Worm (Caenorhabditis elegans) whole organism, late embryonic: ENCODE measurements around the gene aat-2.

ENCODE experiments used
- C38D4.7 ChIP-seq: fragments of 200-800 bp; sonication (Bioruptor generic); optimal IDR thresholded peaks from 2 replicates; lab custom pipeline; 2018; ENCODE audit warnings: mild to moderate bottlenecking, missing genetic modification characterization, moderate library complexity, missing compliant biosample characterization
- F13H6.1 ChIP-seq: sonication (generic microtip); optimal IDR thresholded peaks from 2 replicates; lab custom pipeline; 2016; ENCODE audit warnings: missing genetic modification characterization, missing compliant biosample characterization
- ama-1 ChIP-seq: fragments of 150-350 bp; optimal IDR thresholded peaks from 2 replicates; lab custom pipeline; 2014
- ceh-9 ChIP-seq: sonication (generic microtip); optimal IDR thresholded peaks from 2 replicates; lab custom pipeline; 2016; ENCODE audit warnings: mild to moderate bottlenecking, missing genetic modification characterization, inconsistent platforms, missing compliant biosample characterization
- dmd-4 ChIP-seq: sonication (generic microtip); optimal IDR thresholded peaks from 2 replicates; lab custom pipeline; 2016; ENCODE audit warnings: borderline replicate concordance, missing genetic modification characterization, missing compliant biosample characterization
- fkh-10 ChIP-seq: fragments of 150-350 bp; optimal IDR thresholded peaks from 2 replicates; lab custom pipeline; 2014; ENCODE audit warnings: missing biosample characterization, missing genetic modification reagents, missing genetic modification characterization
- unc-86 ChIP-seq: sonication (generic microtip); optimal IDR thresholded peaks from 2 replicates; lab custom pipeline; 2016; ENCODE audit warnings: missing genetic modification characterization, missing compliant biosample characterization

ce11 chrV:9249206-9249605 lies 3.0 kb upstream of the aat-2 start, which contains the start of gene str-94:
- TF ChIP-seq ama-1 (lab: Kevin White, UChicago) (no peak), F13H6.1 (tag; lab: Kevin White, UChicago) (no peak), dmd-4 (tag; lab: Kevin White, UChicago) (no peak), unc-86 (tag; lab: Kevin White, UChicago) (no peak), ceh-9 (tag; lab: Kevin White, UChicago) (no peak), C38D4.7 (GFP tag; lab: Kevin White, UChicago) (no peak), fkh-10 (GFP tag; lab: Kevin White, UChicago) (no peak)
